Fruit fly (Drosophila melanogaster) whole organism, wandering third instar larva: ENCODE measurements around the gene Glg1.
A peak's percentile ranks its signal among the peaks of the same experiment; 100 is the strongest.

Source experiments
- CG9705 ChIP-seq: fragments of 200-800 bp; sonication (Bioruptor generic); optimal IDR thresholded peaks from 2 replicates; lab custom pipeline; 2018; ENCODE audit warnings: missing biosample characterization, mild to moderate bottlenecking, missing genetic modification characterization
- Dfd ChIP-seq: fragments of >200 bp; optimal IDR thresholded peaks from 2 replicates; lab custom pipeline; 2017; ENCODE audit warnings: missing biosample characterization, missing genetic modification characterization
- Hr78 ChIP-seq: fragments of >200 bp; optimal IDR thresholded peaks from 2 replicates; lab custom pipeline; 2017; ENCODE audit warnings: missing biosample characterization, missing genetic modification characterization
- Hr83 ChIP-seq: fragments of 200-300 bp; sonication (Bioruptor generic); optimal IDR thresholded peaks from 2 replicates; lab custom pipeline; 2016; ENCODE audit warnings: missing biosample characterization, mild to moderate bottlenecking, missing genetic modification characterization, moderate library complexity; ENCODE audit not compliant: poor library complexity, severe bottlenecking
- Jra ChIP-seq: sonication (Bioruptor generic); optimal IDR thresholded peaks from 2 replicates; lab custom pipeline; 2016; ENCODE audit warnings: missing biosample characterization, missing genetic modification characterization
- Mio ChIP-seq: sonication (Bioruptor generic); optimal IDR thresholded peaks from 2 replicates; lab custom pipeline; 2016; ENCODE audit warnings: missing biosample characterization, missing genetic modification characterization
- br ChIP-seq: fragments of 200-800 bp; sonication (Bioruptor generic); optimal IDR thresholded peaks from 2 replicates; lab custom pipeline; 2016; ENCODE audit warnings: missing biosample characterization, missing genetic modification characterization
- h ChIP-seq: fragments of 200-800 bp; sonication (Bioruptor generic); optimal IDR thresholded peaks from 3 replicates; lab custom pipeline; 2016; ENCODE audit warnings: missing biosample characterization, mild to moderate bottlenecking, missing genetic modification characterization
- pan ChIP-seq: fragments of >200 bp; optimal IDR thresholded peaks from 2 replicates; lab custom pipeline; 2017
- tai ChIP-seq: sonication (Bioruptor generic); optimal IDR thresholded peaks from 2 replicates; lab custom pipeline; 2016; ENCODE audit warnings: missing biosample characterization, missing genetic modification characterization

DNA sequence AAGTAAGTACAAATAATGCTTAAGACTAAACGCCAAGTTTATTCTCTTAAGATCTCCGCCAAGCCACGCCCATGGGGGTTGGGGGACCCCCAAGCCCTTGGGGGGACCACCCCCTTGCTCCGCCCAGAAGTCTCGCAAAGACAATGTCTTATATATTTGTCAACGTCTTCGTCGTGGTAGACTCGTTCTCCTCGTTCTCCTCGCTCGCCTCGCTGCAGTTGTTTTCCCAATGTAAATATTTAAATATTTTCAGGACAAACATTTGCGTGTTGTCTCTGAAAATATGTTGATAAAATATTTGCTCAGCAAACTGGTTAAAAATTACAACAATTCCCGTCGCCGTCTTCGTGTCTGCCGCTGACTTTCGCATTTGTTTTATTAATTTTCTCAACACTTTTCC is 43.1 kb downstream of the Glg1 start:
- no peak for TF ChIP-seq h (GFP tag; lab: Kevin White, UChicago)
- no peak for TF ChIP-seq br
- no peak for TF ChIP-seq Hr83 (GFP tag; lab: Kevin White, UChicago)
- TF ChIP-seq Mio (GFP tag; lab: Kevin White, UChicago), result no peak
- TF ChIP-seq Hr78, result no peak
- peak; percentile 98 for TF ChIP-seq Dfd
- TF ChIP-seq Jra (GFP tag; lab: Kevin White, UChicago), result no peak
- no peak for TF ChIP-seq tai (GFP tag; lab: Kevin White, UChicago)
- TF ChIP-seq pan, result no peak
- no peak for TF ChIP-seq CG9705 (GFP tag; lab: Kevin White, UChicago)
